Fruit fly (Drosophila melanogaster) whole organism, prepupa: Measurements from ENCODE around the gene EloA.

ENCODE experiments used
- Blimp-1 ChIP-seq: fragments of 200-800 bp; sonication (Bioruptor generic); optimal IDR thresholded peaks from 3 replicates; lab custom pipeline; 2017; ENCODE audit warnings: missing biosample characterization, missing genetic modification characterization, mild to moderate bottlenecking, moderate library complexity, missing genetic modification reagents
- CG10631 ChIP-seq: fragments of 200-800 bp; sonication (Bioruptor generic); optimal IDR thresholded peaks from 2 replicates; lab custom pipeline; 2016; ENCODE audit warnings: missing biosample characterization, missing genetic modification characterization
- CG10669 ChIP-seq: fragments of 200-800 bp; sonication (Bioruptor generic); optimal IDR thresholded peaks from 3 replicates; lab custom pipeline; 2018; ENCODE audit warnings: missing biosample characterization, mild to moderate bottlenecking, missing genetic modification characterization, moderate library complexity
- CG11294 ChIP-seq: fragments of 200-800 bp; sonication (Bioruptor generic); IDR thresholded peaks from 2 replicates; pipeline ENCODE4 v1.3.6; 2022; ENCODE audit warnings: missing biosample characterization, missing genetic modification characterization
- CG11762 ChIP-seq: fragments of 200-800 bp; sonication (Bioruptor generic); optimal IDR thresholded peaks from 3 replicates; lab custom pipeline; 2016; ENCODE audit warnings: missing biosample characterization, missing genetic modification characterization; ENCODE audit not compliant: insufficient read depth
- CG11902 ChIP-seq: fragments of 200-800 bp; sonication (Bioruptor generic); optimal IDR thresholded peaks from 3 replicates; lab custom pipeline; 2016; ENCODE audit warnings: missing biosample characterization, missing genetic modification characterization
- CG15336 ChIP-seq: fragments of 200-800 bp; sonication (Bioruptor generic); IDR thresholded peaks from 2 replicates; pipeline ENCODE4 v1.3.6; 2022; ENCODE audit warnings: missing biosample characterization, missing genetic modification characterization
- CG1621 ChIP-seq: fragments of 200-800 bp; sonication (Bioruptor generic); optimal IDR thresholded peaks from 3 replicates; lab custom pipeline; 2018; ENCODE audit warnings: missing biosample characterization, mild to moderate bottlenecking, missing genetic modification characterization
- CG16779 ChIP-seq: fragments of 200-800 bp; sonication (Bioruptor generic); optimal IDR thresholded peaks from 3 replicates; lab custom pipeline; 2017; ENCODE audit warnings: missing biosample characterization, mild to moderate bottlenecking, missing genetic modification characterization
- CG3032 ChIP-seq: fragments of 200-800 bp; optimal IDR thresholded peaks from 2 replicates; lab custom pipeline; 2019; ENCODE audit warnings: missing biosample characterization, mild to moderate bottlenecking, missing genetic modification characterization, moderate library complexity
- CG31627 ChIP-seq: fragments of 200-800 bp; sonication (Bioruptor generic); optimal IDR thresholded peaks from 3 replicates; lab custom pipeline; 2016; ENCODE audit warnings: missing biosample characterization, missing genetic modification characterization
- CG32006 ChIP-seq: fragments of 200-800 bp; sonication (Bioruptor generic); optimal IDR thresholded peaks from 3 replicates; lab custom pipeline; 2017; ENCODE audit warnings: missing biosample characterization, mild to moderate bottlenecking, missing genetic modification characterization
- CG3919 ChIP-seq: fragments of 200-800 bp; sonication (Bioruptor generic); optimal IDR thresholded peaks from 3 replicates; lab custom pipeline; 2016; ENCODE audit warnings: missing biosample characterization, missing genetic modification characterization
- CG6163 ChIP-seq: fragments of 200-800 bp; sonication (Bioruptor generic); IDR thresholded peaks from 3 replicates; pipeline ENCODE4 v1.3.6; 2022; ENCODE audit warnings: missing biosample characterization, missing genetic modification characterization
- CG6276 ChIP-seq: fragments of 200-800 bp; sonication (Bioruptor generic); optimal IDR thresholded peaks from 2 replicates; lab custom pipeline; 2017; ENCODE audit warnings: missing biosample characterization, mild to moderate bottlenecking, missing genetic modification characterization
- CG6792 ChIP-seq: fragments of 200-800 bp; sonication (Bioruptor generic); optimal IDR thresholded peaks from 3 replicates; lab custom pipeline; 2016; ENCODE audit warnings: missing biosample characterization, missing genetic modification characterization
- CG6808 ChIP-seq: fragments of 200-800 bp; sonication (Bioruptor generic); optimal IDR thresholded peaks from 3 replicates; lab custom pipeline; 2017; ENCODE audit warnings: missing biosample characterization, missing genetic modification characterization, mild to moderate bottlenecking, moderate library complexity, missing genetic modification reagents
- CG6854 ChIP-seq: fragments of 200-800 bp; sonication (Bioruptor generic); optimal IDR thresholded peaks from 2 replicates; lab custom pipeline; 2017; ENCODE audit warnings: missing biosample characterization, mild to moderate bottlenecking, missing genetic modification characterization
- CG7368 ChIP-seq: fragments of 200-800 bp; sonication (Bioruptor generic); optimal IDR thresholded peaks from 3 replicates; lab custom pipeline; 2016; ENCODE audit warnings: missing biosample characterization, missing genetic modification characterization
- CG8319 ChIP-seq: fragments of 200-800 bp; sonication (Bioruptor generic); optimal IDR thresholded peaks from 3 replicates; lab custom pipeline; 2016; ENCODE audit warnings: missing biosample characterization, missing genetic modification characterization
- CG8632 ChIP-seq: fragments of 200-800 bp; sonication (Bioruptor generic); optimal IDR thresholded peaks from 3 replicates; lab custom pipeline; 2016; ENCODE audit warnings: missing biosample characterization, missing genetic modification characterization
- CG9139 ChIP-seq: fragments of 200-800 bp; sonication (Bioruptor generic); optimal IDR thresholded peaks from 3 replicates; lab custom pipeline; 2017; ENCODE audit warnings: missing biosample characterization, mild to moderate bottlenecking, missing genetic modification characterization
- Eip75B ChIP-seq: fragments of 200-800 bp; sonication (Bioruptor generic); optimal IDR thresholded peaks from 3 replicates; lab custom pipeline; 2016; ENCODE audit warnings: missing biosample characterization, missing genetic modification characterization
- Eip78C ChIP-seq: fragments of 200-800 bp; sonication (Bioruptor generic); peaks from one replicate; lab custom pipeline; 2016; ENCODE audit warnings: missing biosample characterization, missing genetic modification characterization
- Eip93F ChIP-seq: fragments of 200-800 bp; sonication (Bioruptor generic); optimal IDR thresholded peaks from 2 replicates; lab custom pipeline; 2016; ENCODE audit warnings: missing biosample characterization, mild to moderate bottlenecking, missing genetic modification characterization
- Ets21C ChIP-seq: fragments of 200-800 bp; sonication (Bioruptor generic); optimal IDR thresholded peaks from 3 replicates; lab custom pipeline; 2016; ENCODE audit warnings: missing biosample characterization, missing genetic modification characterization
- Ets96B ChIP-seq: fragments of 200-800 bp; optimal IDR thresholded peaks from 2 replicates; lab custom pipeline; 2019; ENCODE audit warnings: missing biosample characterization, mild to moderate bottlenecking, missing genetic modification characterization, moderate library complexity
- Gug ChIP-seq: fragments of 200-800 bp; sonication (Bioruptor generic); IDR thresholded peaks from 2 replicates; pipeline ENCODE4 v1.3.6; 2022; ENCODE audit warnings: missing biosample characterization, missing genetic modification characterization
- Hr4 ChIP-seq: fragments of 200-800 bp; sonication (Bioruptor generic); optimal IDR thresholded peaks from 3 replicates; lab custom pipeline; 2016; ENCODE audit warnings: missing biosample characterization, missing genetic modification characterization
- Lpt ChIP-seq: fragments of 200-800 bp; sonication (Bioruptor generic); optimal IDR thresholded peaks from 3 replicates; lab custom pipeline; 2016; ENCODE audit warnings: missing biosample characterization, missing genetic modification characterization
- Met ChIP-seq: fragments of 200-800 bp; sonication (Bioruptor generic); optimal IDR thresholded peaks from 3 replicates; lab custom pipeline; 2016; ENCODE audit warnings: missing biosample characterization, missing genetic modification characterization
- OdsH ChIP-seq: fragments of 200-800 bp; sonication (Bioruptor generic); optimal IDR thresholded peaks from 3 replicates; lab custom pipeline; 2016; ENCODE audit warnings: missing biosample characterization, missing genetic modification characterization
- Smox ChIP-seq: fragments of 200-800 bp; sonication (Bioruptor generic); optimal IDR thresholded peaks from 3 replicates; lab custom pipeline; 2016; ENCODE audit warnings: missing biosample characterization, missing genetic modification characterization
- Sox102F ChIP-seq: fragments of 200-800 bp; sonication (Bioruptor generic); optimal IDR thresholded peaks from 2 replicates; lab custom pipeline; 2016; ENCODE audit warnings: missing biosample characterization, mild to moderate bottlenecking, missing genetic modification characterization
- Sox14 ChIP-seq: fragments of 200-800 bp; sonication (Bioruptor generic); optimal IDR thresholded peaks from 3 replicates; lab custom pipeline; 2016; ENCODE audit warnings: missing biosample characterization, missing genetic modification characterization
- Sox15 ChIP-seq: fragments of 200-800 bp; sonication (Bioruptor generic); optimal IDR thresholded peaks from 3 replicates; lab custom pipeline; 2016; ENCODE audit warnings: missing biosample characterization, missing genetic modification characterization
- achi ChIP-seq: fragments of 200-800 bp; sonication (Bioruptor generic); optimal IDR thresholded peaks from 3 replicates; lab custom pipeline; 2016; ENCODE audit warnings: missing biosample characterization, missing genetic modification characterization
- acj6 ChIP-seq: fragments of 200-800 bp; sonication (Bioruptor generic); optimal IDR thresholded peaks from 3 replicates; lab custom pipeline; 2016; ENCODE audit warnings: missing biosample characterization, missing genetic modification characterization
- cyc ChIP-seq: fragments of 200-800 bp; sonication (Bioruptor generic); optimal IDR thresholded peaks from 3 replicates; lab custom pipeline; 2016; ENCODE audit warnings: missing biosample characterization, missing genetic modification characterization
- dac ChIP-seq: fragments of 200-800 bp; sonication (Bioruptor generic); optimal IDR thresholded peaks from 2 replicates; lab custom pipeline; 2017; ENCODE audit warnings: missing biosample characterization, mild to moderate bottlenecking, missing genetic modification characterization
- dsx ChIP-seq: fragments of 200-800 bp; optimal IDR thresholded peaks from 3 replicates; lab custom pipeline; 2019; ENCODE audit warnings: missing biosample characterization, mild to moderate bottlenecking, missing genetic modification characterization, moderate library complexity; ENCODE audit not compliant: poor library complexity, severe bottlenecking
- eg ChIP-seq: fragments of 200-800 bp; sonication (Bioruptor generic); IDR thresholded peaks from 3 replicates; pipeline ENCODE4 v1.3.6; 2022; ENCODE audit warnings: missing biosample characterization, missing genetic modification characterization
- esn ChIP-seq: fragments of 200-800 bp; sonication (Bioruptor generic); optimal IDR thresholded peaks from 2 replicates; lab custom pipeline; 2016; ENCODE audit warnings: missing biosample characterization, mild to moderate bottlenecking, missing genetic modification characterization, moderate library complexity
- fd85E ChIP-seq: fragments of 200-800 bp; sonication (Bioruptor generic); optimal IDR thresholded peaks from 3 replicates; lab custom pipeline; 2016; ENCODE audit warnings: missing biosample characterization, missing genetic modification characterization
- fkh ChIP-seq: fragments of 200-800 bp; sonication (Bioruptor generic); optimal IDR thresholded peaks from 3 replicates; lab custom pipeline; 2017; ENCODE audit warnings: missing biosample characterization, mild to moderate bottlenecking, missing genetic modification characterization, moderate library complexity
- lz ChIP-seq: fragments of 200-800 bp; sonication (Bioruptor generic); optimal IDR thresholded peaks from 3 replicates; lab custom pipeline; 2016; ENCODE audit warnings: missing biosample characterization, missing genetic modification characterization
- pdm3 ChIP-seq: fragments of 200-800 bp; sonication (Bioruptor generic); optimal IDR thresholded peaks from 3 replicates; lab custom pipeline; 2016; ENCODE audit warnings: missing biosample characterization, missing genetic modification characterization
- spab ChIP-seq: fragments of 200-800 bp; sonication (Bioruptor generic); optimal IDR thresholded peaks from 2 replicates; lab custom pipeline; 2017; ENCODE audit warnings: missing biosample characterization, mild to moderate bottlenecking, missing genetic modification characterization, missing genetic modification reagents
- ss ChIP-seq, 2 experiments: fragments of 200-800 bp; sonication (Bioruptor generic); optimal IDR thresholded peaks; 2 replicates in 1 of 2; 3 replicates in 1 of 2; lab custom pipeline; 2017 to 2018; ENCODE audit warnings: mild to moderate bottlenecking in 2 of 2, missing biosample characterization in 2 of 2, missing genetic modification characterization in 2 of 2, moderate library complexity in 1 of 2
- svp ChIP-seq: fragments of 200-800 bp; sonication (Bioruptor generic); peaks from one replicate; lab custom pipeline; 2016; ENCODE audit warnings: missing biosample characterization, missing genetic modification characterization
- topi ChIP-seq: fragments of 200-800 bp; sonication (Bioruptor generic); optimal IDR thresholded peaks from 3 replicates; lab custom pipeline; 2016; ENCODE audit warnings: missing biosample characterization, missing genetic modification characterization
- vri ChIP-seq: fragments of 200-800 bp; sonication (Bioruptor generic); optimal IDR thresholded peaks from 3 replicates; lab custom pipeline; 2016; ENCODE audit warnings: missing biosample characterization, mild to moderate bottlenecking, missing genetic modification characterization

The EloA gene

DNA sequence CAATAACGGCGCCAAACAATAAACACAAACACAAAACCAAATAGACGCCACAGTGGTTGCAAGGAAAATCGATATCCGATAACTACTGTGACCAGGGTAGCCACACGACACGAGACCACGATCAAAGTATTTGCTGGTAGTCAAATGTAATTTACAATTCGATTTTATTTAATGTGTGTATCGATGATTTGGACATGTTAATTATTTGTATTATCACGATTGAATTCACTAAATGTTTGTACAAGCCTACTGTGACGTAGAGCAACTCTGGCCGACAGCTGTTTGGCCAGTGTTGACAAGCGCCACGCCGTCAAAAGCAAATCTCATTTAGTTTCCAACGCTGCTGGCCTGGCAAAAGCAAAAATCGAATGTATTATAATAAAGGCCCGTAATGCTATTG, at the start of gene EloA, which contains the start of gene Rad60:
Gene EloA (plus strand): TSS at position 308 of the 400 bp plus-strand sequence.
Gene Rad60 (minus strand): TSS at position 222 of the 400 bp plus-strand sequence.
- TF ChIP-seq fkh (peak; percentile 92), esn (GFP tag; lab: Kevin White, UChicago) (peak; percentile 87), CG16779 (no peak), fd85E (GFP tag; lab: Kevin White, UChicago) (no peak), spab (GFP tag; lab: Kevin White, UChicago) (no peak), svp (GFP tag; lab: Kevin White, UChicago) (peak; percentile 87), CG7368 (GFP tag; lab: Kevin White, UChicago) (peak; percentile 66), CG10669 (GFP tag; lab: Kevin White, UChicago) (peak; percentile 50), eg (GFP tag; lab: Robert Waterston, UW) (peak; percentile 77), Gug (GFP tag; lab: Robert Waterston, UW) (peak; percentile 43; the same call in 1 of the 2 replicates), pdm3 (GFP tag; lab: Kevin White, UChicago) (peak; percentile 84), CG9139 (no peak), ss (GFP tag; optimal IDR thresholded peaks at IDR 0.05; lab: Kevin White, UChicago) (peak in 1 of 2 experiments; percentile 16), Smox (GFP tag; lab: Kevin White, UChicago) (no peak), CG32006 (peak; percentile 59), vri (GFP tag; lab: Kevin White, UChicago) (no peak), CG11902 (GFP tag; lab: Kevin White, UChicago) (peak; percentile 42), CG6808 (GFP tag; lab: Kevin White, UChicago) (no peak), OdsH (GFP tag; lab: Kevin White, UChicago) (peak; percentile 82), dsx (GFP tag; lab: Kevin White, UChicago) (peak; percentile 43), CG11294 (GFP tag; lab: Robert Waterston, UW) (0 out of 2 replicates have a peak, but pooled peaks have one; percentile 14), Blimp-1 (peak; percentile 12), achi (GFP tag; lab: Kevin White, UChicago) (peak; percentile 76), Met (GFP tag; lab: Kevin White, UChicago) (peak; percentile 75), acj6 (GFP tag; lab: Kevin White, UChicago) (peak; percentile 80), CG8319 (GFP tag; lab: Kevin White, UChicago) (peak; percentile 56), topi (peak; percentile 80), CG11762 (peak; percentile 70), Ets21C (GFP tag; lab: Kevin White, UChicago) (no peak), CG10631 (GFP tag; lab: Kevin White, UChicago) (peak; percentile 72), Lpt (GFP tag; lab: Kevin White, UChicago) (peak; percentile 36), CG1621 (tag; lab: Kevin White, UChicago) (peak; percentile 52), CG6163 (GFP tag; lab: Robert Waterston, UW) (peak; percentile 70; the same call in 2 of the 3 replicates), CG6792 (GFP tag; lab: Kevin White, UChicago) (peak; percentile 69), Sox14 (peak; percentile 89), CG3032 (tag; lab: Kevin White, UChicago) (peak; percentile 67), Sox102F (GFP tag; lab: Kevin White, UChicago) (peak; percentile 81), CG6854 (GFP tag; lab: Kevin White, UChicago) (peak; percentile 33), CG8632 (peak; percentile 59), cyc (peak; percentile 81), lz (GFP tag; lab: Kevin White, UChicago) (peak; percentile 85), Hr4 (GFP tag; lab: Kevin White, UChicago) (peak; percentile 81), Ets96B (tag; lab: Kevin White, UChicago) (peak; percentile 49), CG15336 (GFP tag; lab: Robert Waterston, UW) (peak; percentile 29; the same call in 1 of the 2 replicates), Eip93F (GFP tag; lab: Kevin White, UChicago) (no peak), CG6276 (GFP tag; lab: Kevin White, UChicago) (no peak), dac (GFP tag; lab: Kevin White, UChicago) (no peak), CG3919 (GFP tag; lab: Kevin White, UChicago) (peak; percentile 83), Sox15 (GFP tag; lab: Kevin White, UChicago) (peak; percentile 38), Eip78C (GFP tag; lab: Kevin White, UChicago) (peak; percentile 91), Eip75B (GFP tag; lab: Kevin White, UChicago) (peak; percentile 79), CG31627 (peak; percentile 83)
